Worm (Caenorhabditis elegans) whole organism, young adult: ENCODE measurements around the gene inx-3.

Experiments
- F57A8.1 ChIP-seq: fragments of 200-800 bp; sonication (Bioruptor generic); optimal IDR thresholded peaks from 2 replicates; lab custom pipeline; 2018; ENCODE audit warnings: mild to moderate bottlenecking, missing genetic modification characterization, moderate library complexity, missing compliant biosample characterization
- ceh-79 ChIP-seq: sonication (generic microtip); optimal IDR thresholded peaks from 2 replicates; lab custom pipeline; 2017; ENCODE audit warnings: mild to moderate bottlenecking, missing genetic modification characterization, missing compliant biosample characterization
- ets-4 ChIP-seq: fragments of 200-800 bp; sonication (Bioruptor generic); optimal IDR thresholded peaks from 2 replicates; lab custom pipeline; 2018; ENCODE audit warnings: mild to moderate bottlenecking, missing genetic modification characterization, missing compliant biosample characterization
- fkh-3 ChIP-seq: sonication (generic microtip); optimal IDR thresholded peaks from 2 replicates; lab custom pipeline; 2016; ENCODE audit warnings: mild to moderate bottlenecking, missing genetic modification characterization, missing compliant biosample characterization
- lin-26 ChIP-seq: fragments of 200-800 bp; sonication (Bioruptor generic); IDR thresholded peaks from 2 replicates; pipeline ENCODE4 v1.3.6; 2022; ENCODE audit warnings: missing genetic modification reagents, missing genetic modification characterization, missing compliant biosample characterization
- repo-1 ChIP-seq: sonication (generic microtip); optimal IDR thresholded peaks from 2 replicates; lab custom pipeline; 2017; ENCODE audit warnings: mild to moderate bottlenecking, missing genetic modification characterization, missing compliant biosample characterization
- sea-2 ChIP-seq: fragments of 200-800 bp; sonication (Bioruptor generic); IDR thresholded peaks from 2 replicates; pipeline ENCODE4 v1.3.6; 2022; ENCODE audit warnings: missing genetic modification characterization, missing compliant biosample characterization

ce11 chrX:5985720-5986119 lies 10.2 kb upstream of the inx-3 start:
- TF ChIP-seq lin-26 (GFP tag; lab: Robert Waterston, UW), result no peak
- no peak for TF ChIP-seq F57A8.1 (GFP tag; lab: Kevin White, UChicago)
- no peak for TF ChIP-seq ceh-79 (tag; lab: Kevin White, UChicago)
- no peak for TF ChIP-seq ets-4 (GFP tag; lab: Kevin White, UChicago)
- TF ChIP-seq fkh-3 (tag; lab: Kevin White, UChicago), result no peak
- no peak for TF ChIP-seq sea-2
- no peak for TF ChIP-seq repo-1
